Fruit fly (Drosophila melanogaster) whole organism, embryonic: Measurements from ENCODE around the gene rho-4.

Experiments used
- Awh ChIP-seq: fragments of 200-800 bp; sonication (Bioruptor generic); IDR thresholded peaks from 2 replicates; pipeline ENCODE4, ENCODE4 v1.3.6; 2022; ENCODE audit warnings: missing biosample characterization, missing genetic modification characterization
- Bdp1 ChIP-seq: fragments of 200-800 bp; sonication (Bioruptor generic); optimal IDR thresholded peaks from 3 replicates; lab custom pipeline; 2016; ENCODE audit warnings: missing biosample characterization, missing genetic modification characterization
- BtbVII ChIP-seq: fragments of 200-800 bp; sonication (Bioruptor generic); optimal IDR thresholded peaks from 3 replicates; lab custom pipeline; 2017; ENCODE audit warnings: missing biosample characterization, mild to moderate bottlenecking, missing genetic modification characterization
- CG10147 ChIP-seq: fragments of 200-800 bp; sonication (Bioruptor generic); optimal IDR thresholded peaks from 2 replicates; lab custom pipeline; 2019; ENCODE audit warnings: missing biosample characterization, mild to moderate bottlenecking, missing genetic modification characterization, moderate library complexity
- CG10543 ChIP-seq: fragments of 200-800 bp; sonication (Bioruptor generic); optimal IDR thresholded peaks from 3 replicates; lab custom pipeline; 2017; ENCODE audit warnings: missing biosample characterization, mild to moderate bottlenecking, missing genetic modification characterization, moderate library complexity
- CG12744 ChIP-seq: fragments of 200-800 bp; sonication (Bioruptor generic); optimal IDR thresholded peaks from 2 replicates; lab custom pipeline; 2016; ENCODE audit warnings: missing biosample characterization, missing genetic modification characterization
- CG13624 ChIP-seq: fragments of 200-800 bp; sonication (Bioruptor generic); optimal IDR thresholded peaks from 2 replicates; lab custom pipeline; 2016; ENCODE audit warnings: missing biosample characterization, missing genetic modification characterization
- CG14667 ChIP-seq: fragments of 200-800 bp; sonication (Bioruptor generic); IDR thresholded peaks from 2 replicates; pipeline ENCODE4 v1.3.6; 2022; ENCODE audit warnings: missing biosample characterization, missing genetic modification characterization
- CG15601 ChIP-seq: fragments of 200-800 bp; sonication (Bioruptor generic); optimal IDR thresholded peaks from 3 replicates; lab custom pipeline; 2019; ENCODE audit warnings: missing biosample characterization, mild to moderate bottlenecking, missing genetic modification characterization, moderate library complexity
- CG16813 ChIP-seq: fragments of 200-800 bp; sonication (Bioruptor generic); IDR thresholded peaks from 3 replicates; pipeline ENCODE4 v1.3.6; 2022; ENCODE audit warnings: missing biosample characterization, missing genetic modification characterization; ENCODE audit not compliant: partially characterized antibody
- CG18011 ChIP-seq: fragments of 200-800 bp; sonication (Bioruptor generic); optimal IDR thresholded peaks from 2 replicates; lab custom pipeline; 2017; ENCODE audit warnings: missing biosample characterization, missing genetic modification characterization, mild to moderate bottlenecking, moderate library complexity, missing genotype
- CG18599 ChIP-seq: fragments of 200-800 bp; sonication (Bioruptor generic); optimal IDR thresholded peaks from 3 replicates; lab custom pipeline; 2017; ENCODE audit warnings: missing biosample characterization, missing genetic modification characterization, mild to moderate bottlenecking, moderate library complexity, missing genetic modification reagents
- CG2875 ChIP-seq: fragments of 200-800 bp; sonication (Bioruptor generic); optimal IDR thresholded peaks from 2 replicates; lab custom pipeline; 2017; ENCODE audit warnings: missing biosample characterization, mild to moderate bottlenecking, missing genetic modification characterization, missing genetic modification reagents
- CG32532 ChIP-seq: fragments of 200-800 bp; sonication (Bioruptor generic); IDR thresholded peaks from 2 replicates; pipeline ENCODE4 v1.3.6; 2022; ENCODE audit warnings: missing biosample characterization, missing genetic modification characterization
- CG34224 ChIP-seq: fragments of 200-800 bp; sonication (Bioruptor generic); IDR thresholded peaks from 3 replicates; pipeline ENCODE4 v1.3.6; 2022; ENCODE audit warnings: missing biosample characterization, missing genetic modification characterization; ENCODE audit not compliant: partially characterized antibody
- CG4282 ChIP-seq: fragments of 200-800 bp; sonication (Bioruptor generic); optimal IDR thresholded peaks from 2 replicates; lab custom pipeline; 2016; ENCODE audit warnings: missing biosample characterization, missing genetic modification characterization
- CG7556 ChIP-seq: fragments of 200-800 bp; sonication (Bioruptor generic); optimal IDR thresholded peaks from 2 replicates; lab custom pipeline; 2017; ENCODE audit warnings: missing biosample characterization, mild to moderate bottlenecking, missing genetic modification characterization
- CG7839 ChIP-seq: fragments of 200-800 bp; sonication (Bioruptor generic); optimal IDR thresholded peaks from 3 replicates; lab custom pipeline; 2018; ENCODE audit warnings: missing biosample characterization, mild to moderate bottlenecking, missing genetic modification characterization, moderate library complexity
- CG8281 ChIP-seq: fragments of 200-800 bp; sonication (Bioruptor generic); optimal IDR thresholded peaks from 2 replicates; lab custom pipeline; 2018; ENCODE audit warnings: missing biosample characterization, mild to moderate bottlenecking, missing genetic modification characterization, moderate library complexity
- CG8765 ChIP-seq: fragments of 200-800 bp; sonication (Bioruptor generic); IDR thresholded peaks from 2 replicates; pipeline ENCODE4 v1.3.6; 2022; ENCODE audit warnings: missing biosample characterization, missing genetic modification characterization
- CG8924 ChIP-seq: fragments of 200-800 bp; optimal IDR thresholded peaks from 3 replicates; lab custom pipeline; 2019; ENCODE audit warnings: missing biosample characterization, mild to moderate bottlenecking, missing genetic modification characterization, moderate library complexity
- Dll ChIP-seq: fragments of 200-800 bp; sonication (Bioruptor generic); IDR thresholded peaks from 4 replicates; pipeline ENCODE4 v1.3.6; 2022; ENCODE audit warnings: missing biosample characterization, missing genetic modification characterization; ENCODE audit not compliant: partially characterized antibody
- Hand ChIP-seq: fragments of 200-800 bp; sonication (Bioruptor generic); optimal IDR thresholded peaks from 2 replicates; lab custom pipeline; 2017; ENCODE audit warnings: mild to moderate bottlenecking, missing biosample characterization, missing genetic modification reagents, missing genetic modification characterization
- Max ChIP-seq: fragments of 200-800 bp; sonication (Bioruptor generic); optimal IDR thresholded peaks from 2 replicates; lab custom pipeline; 2016; ENCODE audit warnings: missing biosample characterization, mild to moderate bottlenecking, missing genetic modification characterization
- Opbp ChIP-seq: fragments of 200-800 bp; sonication (Bioruptor generic); IDR thresholded peaks from 3 replicates; pipeline ENCODE4 v1.3.6; 2022; ENCODE audit warnings: missing biosample characterization, missing genetic modification characterization; ENCODE audit not compliant: partially characterized antibody
- Ravus ChIP-seq: fragments of 200-800 bp; sonication (Bioruptor generic); IDR thresholded peaks from 2 replicates; pipeline ENCODE4 v1.3.6; 2022; ENCODE audit warnings: missing biosample characterization, missing genetic modification characterization
- Sry-δ ChIP-seq: fragments of 200-800 bp; sonication (Bioruptor generic); optimal IDR thresholded peaks from 2 replicates; lab custom pipeline; 2016; ENCODE audit warnings: missing biosample characterization, missing genetic modification characterization
- Stat92E ChIP-seq, 3 experiments: fragments of >200 bp in 2 of 3; fragments of 200-800 bp in 1 of 3; sonication (Bioruptor generic) in 1 of 3; optimal IDR thresholded peaks; 2 replicates each; lab custom pipeline; 2017 to 2019; ENCODE audit warnings: missing biosample characterization in 3 of 3, missing genetic modification characterization in 3 of 3, mild to moderate bottlenecking in 1 of 3, moderate library complexity in 1 of 3
- Xbp1 ChIP-seq: fragments of 200-800 bp; sonication (Bioruptor generic); optimal IDR thresholded peaks from 3 replicates; lab custom pipeline; 2016; ENCODE audit warnings: missing biosample characterization, mild to moderate bottlenecking, missing genetic modification characterization
- amos ChIP-seq: fragments of 200-800 bp; sonication (Bioruptor generic); IDR thresholded peaks from 2 replicates; pipeline ENCODE4 v1.3.6; 2022; ENCODE audit warnings: missing biosample characterization, missing genetic modification characterization; ENCODE audit not compliant: partially characterized antibody
- disco-r ChIP-seq: fragments of 200-800 bp; sonication (Bioruptor generic); optimal IDR thresholded peaks from 2 replicates; lab custom pipeline; 2016; ENCODE audit warnings: missing biosample characterization, missing genetic modification characterization
- gsb-n ChIP-seq: fragments of 200-800 bp; sonication (Bioruptor generic); optimal IDR thresholded peaks from 3 replicates; lab custom pipeline; 2018; ENCODE audit warnings: missing biosample characterization, mild to moderate bottlenecking, missing genetic modification characterization
- lola ChIP-seq, 3 experiments: fragments of >200 bp in 2 of 3; fragments of 200-800 bp in 1 of 3; sonication (Bioruptor generic) in 1 of 3; optimal IDR thresholded peaks; 2 replicates each; lab custom pipeline; 2017 to 2019; ENCODE audit warnings: missing biosample characterization in 3 of 3, missing genetic modification characterization in 3 of 3, mild to moderate bottlenecking in 1 of 3, moderate library complexity in 1 of 3
- mirr ChIP-seq: fragments of 200-800 bp; sonication (Bioruptor generic); optimal IDR thresholded peaks from 3 replicates; lab custom pipeline; 2018; ENCODE audit warnings: missing biosample characterization, mild to moderate bottlenecking, missing genetic modification characterization
- mld ChIP-seq: fragments of 200-800 bp; sonication (Bioruptor generic); IDR thresholded peaks from 3 replicates; pipeline ENCODE4 v1.3.6; 2022; ENCODE audit warnings: missing biosample characterization, missing genetic modification characterization; ENCODE audit not compliant: partially characterized antibody
- nerfin-1 ChIP-seq: fragments of 200-800 bp; sonication (Bioruptor generic); optimal IDR thresholded peaks from 3 replicates; lab custom pipeline; 2019; ENCODE audit warnings: missing biosample characterization, mild to moderate bottlenecking, missing genetic modification characterization, moderate library complexity
- nmo ChIP-seq: fragments of 200-800 bp; sonication (Bioruptor generic); optimal IDR thresholded peaks from 2 replicates; lab custom pipeline; 2018; ENCODE audit warnings: missing biosample characterization, mild to moderate bottlenecking, missing genetic modification characterization, moderate library complexity
- nom ChIP-seq: fragments of 200-800 bp; sonication (Bioruptor generic); optimal IDR thresholded peaks from 2 replicates; lab custom pipeline; 2017; ENCODE audit warnings: missing biosample characterization, missing genetic modification characterization, mild to moderate bottlenecking, moderate library complexity, missing genetic modification reagents
- pan ChIP-seq, 4 experiments: fragments of >200 bp in 3 of 4; fragments of 200-800 bp in 1 of 4; sonication (Bioruptor generic) in 1 of 4; optimal IDR thresholded peaks in 3 of 4; IDR thresholded peaks in 1 of 4; 2 replicates each; pipeline versions ENCODE4 v1.3.6 to Lab custom; 2017 to 2022; ENCODE audit warnings: missing biosample characterization in 2 of 4, missing genetic modification characterization in 2 of 4, mixed read lengths in 1 of 4
- ranshi ChIP-seq: fragments of 200-800 bp; sonication (Bioruptor generic); IDR thresholded peaks from 2 replicates; pipeline ENCODE4 v1.3.6; 2022; ENCODE audit warnings: missing biosample characterization, missing genetic modification characterization
- sc ChIP-seq, 3 experiments: fragments of >200 bp in 2 of 3; fragments of 200-800 bp in 1 of 3; sonication (Bioruptor generic) in 1 of 3; optimal IDR thresholded peaks; 2 replicates in 2 of 3; 3 replicates in 1 of 3; lab custom pipeline; 2017; ENCODE audit warnings: mild to moderate bottlenecking in 1 of 3, missing biosample characterization in 1 of 3, missing genetic modification characterization in 1 of 3, missing genetic modification reagents in 1 of 3
- sna ChIP-seq: fragments of 200-800 bp; sonication (Bioruptor generic); IDR thresholded peaks from 2 replicates; pipeline ENCODE4 v1.3.6; 2022; ENCODE audit warnings: missing biosample characterization, missing genetic modification characterization; ENCODE audit not compliant: partially characterized antibody
- unc-4 ChIP-seq: fragments of 200-800 bp; sonication (Bioruptor generic); IDR thresholded peaks from 2 replicates; pipeline ENCODE4 v1.3.6; 2022; ENCODE audit warnings: missing biosample characterization, missing genetic modification characterization; ENCODE audit not compliant: partially characterized antibody
- vvl ChIP-seq: fragments of 200-800 bp; sonication (Bioruptor generic); IDR thresholded peaks from 2 replicates; pipeline ENCODE4 v1.3.6; 2022; ENCODE audit warnings: missing biosample characterization, missing genetic modification characterization
- wdn ChIP-seq: fragments of 200-800 bp; sonication (Bioruptor generic); IDR thresholded peaks from 2 replicates; pipeline ENCODE4 v1.3.6; 2022; ENCODE audit warnings: missing biosample characterization, missing genetic modification characterization

The rho-4 gene

dm6 chrX:11621866-11622648, 22.4 kb downstream of the rho-4 start, which contains the start of gene Ptp10D (continued):
- no peak for TF ChIP-seq pan (optimal IDR thresholded peaks at IDR 0.05; lab: Kevin White, UChicago)
- TF ChIP-seq pan (GFP tag; optimal IDR thresholded peaks at IDR 0.05 in 1 of 2, IDR thresholded peaks at IDR 0.05 in 1 of 2), result peak in 1 of 2 experiments; percentile 16
- TF ChIP-seq mirr (GFP tag; lab: Kevin White, UChicago), result peak; percentile 27
- no peak for TF ChIP-seq CG15601 (tag; lab: Kevin White, UChicago)
- no peak for TF ChIP-seq CG13624 (GFP tag; lab: Kevin White, UChicago)
- TF ChIP-seq CG10147, result peak; percentile 38
- no peak for TF ChIP-seq Xbp1 (GFP tag; lab: Kevin White, UChicago)
- TF ChIP-seq nmo (GFP tag; lab: Kevin White, UChicago), result no peak
- peak in 1 of 3 experiments; percentile 16 for TF ChIP-seq Stat92E (GFP tag; optimal IDR thresholded peaks at IDR 0.05; lab: Kevin White, UChicago)
- peak; percentile 16 for TF ChIP-seq nerfin-1 (tag; lab: Kevin White, UChicago)
- peak; percentile 68 for TF ChIP-seq nom (GFP tag; lab: Kevin White, UChicago)
- no peak for TF ChIP-seq CG18011 (GFP tag; lab: Kevin White, UChicago)
- no peak for TF ChIP-seq CG8765
- TF ChIP-seq CG18599 (GFP tag; lab: Kevin White, UChicago), result peak; percentile 41
- peak; percentile 80 for TF ChIP-seq CG10543 (GFP tag; lab: Kevin White, UChicago)
- peak; percentile 6 for TF ChIP-seq disco-r (GFP tag; lab: Kevin White, UChicago)
- TF ChIP-seq Sry-δ, result peak; percentile 89
- TF ChIP-seq Opbp (GFP tag; lab: Robert Waterston, UW), result peak; percentile 94
- peak; percentile 40 for TF ChIP-seq BtbVII (GFP tag; lab: Kevin White, UChicago)
- 0 out of 2 replicates have a peak, but pooled peaks have one; percentile 22 for TF ChIP-seq Awh (GFP tag; lab: Robert Waterston, UW)
- no peak for TF ChIP-seq CG8281 (tag; lab: Kevin White, UChicago)
- peak; percentile 96 for TF ChIP-seq amos
- no peak for TF ChIP-seq CG7556 (GFP tag; lab: Kevin White, UChicago)
- peak; percentile 33 for TF ChIP-seq gsb-n (tag; lab: Kevin White, UChicago)
- no peak for TF ChIP-seq Ravus (GFP tag; lab: Robert Waterston, UW)
- TF ChIP-seq lola (GFP tag; optimal IDR thresholded peaks at IDR 0.05; lab: Kevin White, UChicago), result no peak
- peak; percentile 23; the same call in 1 of the 2 replicates for TF ChIP-seq ranshi (GFP tag; lab: Robert Waterston, UW)
- peak; percentile 26 for TF ChIP-seq CG4282
- peak; percentile 83 for TF ChIP-seq unc-4 (GFP tag; lab: Robert Waterston, UW)
- TF ChIP-seq CG12744 (GFP tag; lab: Kevin White, UChicago), result no peak
- 0 out of 2 replicates have a peak, but pooled peaks have one; percentile 22 for TF ChIP-seq wdn
- TF ChIP-seq sc (optimal IDR thresholded peaks at IDR 0.05; lab: Kevin White, UChicago), result no peak
- TF ChIP-seq sc (GFP tag; optimal IDR thresholded peaks at IDR 0.05; lab: Kevin White, UChicago), result no peak
- TF ChIP-seq CG16813 (GFP tag; lab: Robert Waterston, UW), result peak; percentile 88
- TF ChIP-seq CG14667 (GFP tag; lab: Robert Waterston, UW), result no peak
- TF ChIP-seq CG2875 (GFP tag; lab: Kevin White, UChicago), result peak; percentile 21
- peak; percentile 57 for TF ChIP-seq CG8924 (tag; lab: Kevin White, UChicago)
- TF ChIP-seq Bdp1, result peak; percentile 21
- peak; percentile 30 for TF ChIP-seq CG32532 (GFP tag; lab: Robert Waterston, UW)
- TF ChIP-seq CG7839 (tag; lab: Kevin White, UChicago), result peak; percentile 15
- TF ChIP-seq sna, result peak; percentile 67
- TF ChIP-seq vvl (GFP tag; lab: Robert Waterston, UW), result peak; percentile 51
- peak; percentile 42 for TF ChIP-seq Hand (GFP tag; lab: Kevin White, UChicago)
- TF ChIP-seq Dll (GFP tag; lab: Robert Waterston, UW), result peak; percentile 83; the same call in 3 of the 4 replicates
- TF ChIP-seq CG34224 (GFP tag; lab: Robert Waterston, UW), result peak; percentile 85
- peak; percentile 89 for TF ChIP-seq mld (GFP tag; lab: Robert Waterston, UW)
- peak; percentile 33 for TF ChIP-seq Max
